Fruit fly (Drosophila melanogaster): ENCODE measurements around the gene CG13044.

DNA sequence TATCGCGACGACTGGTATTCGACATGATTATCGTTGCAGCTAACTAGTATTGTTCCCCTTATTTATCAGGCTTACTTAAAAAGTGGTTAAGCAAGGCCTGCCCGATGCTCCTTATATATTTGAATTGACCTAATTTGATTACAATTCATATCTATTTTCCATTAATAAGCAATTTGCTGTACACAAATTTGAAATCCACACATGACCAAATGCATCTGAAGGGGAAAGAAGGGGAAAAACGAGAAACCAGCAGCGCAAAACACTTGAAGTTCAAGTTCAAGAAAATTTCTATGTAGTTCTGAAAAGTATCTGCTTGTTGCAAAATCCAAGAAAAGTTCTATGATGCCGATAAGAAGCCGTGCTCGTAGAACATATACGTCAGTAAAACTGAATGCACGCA, 23.7 kb upstream of the CG13044 start, which contains the start of the genes CG13040 and CG13039:
- no peak for TF ChIP-seq CG1620 (GFP tag; optimal IDR thresholded peaks at IDR 0.05)
- TF ChIP-seq Clk (GFP tag; optimal IDR thresholded peaks at IDR 0.05), result no peak
- no peak for TF ChIP-seq Crg-1 (GFP tag; optimal IDR thresholded peaks at IDR 0.05)
- no peak for TF ChIP-seq CG33017 (tag; optimal IDR thresholded peaks at IDR 0.05)
- no peak for TF ChIP-seq pad (GFP tag; optimal IDR thresholded peaks at IDR 0.05)
- no peak for TF ChIP-seq CG7045 (GFP tag; optimal IDR thresholded peaks at IDR 0.05)
- TF ChIP-seq bab1 (GFP tag; optimal IDR thresholded peaks at IDR 0.05), result no peak
- TF ChIP-seq kay (GFP tag; ENCODE audit: borderline replicate concordance), result no peak
- TF ChIP-seq CG12768 (GFP tag; optimal IDR thresholded peaks at IDR 0.05), result no peak
- no peak for TF ChIP-seq cic (GFP tag; optimal IDR thresholded peaks at IDR 0.05)
- no peak for TF ChIP-seq toe (GFP tag; optimal IDR thresholded peaks at IDR 0.05)
- TF ChIP-seq CG14711 (tag; optimal IDR thresholded peaks at IDR 0.05), result no peak
- no peak for TF ChIP-seq CG7101 (tag; optimal IDR thresholded peaks at IDR 0.05)
- no peak for TF ChIP-seq CG11617 (GFP tag; optimal IDR thresholded peaks at IDR 0.05)

Data from whole organism, adult.